Worm (Caenorhabditis elegans) whole organism, L1 larva: ENCODE data around the gene phdh-1.

ENCODE experiments used
- C16A3.4 ChIP-seq: fragments of 150-350 bp; optimal IDR thresholded peaks from 2 replicates; lab custom pipeline; 2014; ENCODE audit warnings: missing biosample characterization, missing genetic modification characterization
- alr-1 ChIP-seq: fragments of 200-800 bp; sonication (Bioruptor generic); optimal IDR thresholded peaks from 2 replicates; lab custom pipeline; 2018; ENCODE audit warnings: borderline replicate concordance, mild to moderate bottlenecking, missing genetic modification characterization, missing compliant biosample characterization
- ama-1 ChIP-seq: fragments of 150-350 bp; optimal IDR thresholded peaks from 2 replicates; lab custom pipeline; 2014
- ceh-82 ChIP-seq, 3 experiments: fragments of 150-350 bp in 1 of 3; sonication (generic microtip) in 2 of 3; optimal IDR thresholded peaks; 2 replicates each; lab custom pipeline; 2014 to 2017; ENCODE audit warnings: missing biosample characterization in 3 of 3, missing genetic modification characterization in 3 of 3
- ceh-88 ChIP-seq: fragments of 200-800 bp; sonication (Bioruptor generic); IDR thresholded peaks from 2 replicates; pipeline ENCODE4 v1.3.6; 2022; ENCODE audit warnings: missing genetic modification characterization, missing compliant biosample characterization
- egl-27 ChIP-seq, 2 experiments: fragments of 150-350 bp in 1 of 2; sonication (generic microtip); optimal IDR thresholded peaks; 3 replicates each; lab custom pipeline; 2017 to 2018; ENCODE audit warnings: missing biosample characterization in 2 of 2, missing genetic modification characterization in 2 of 2, missing genetic modification reagents in 2 of 2
- hlh-17 ChIP-seq: fragments of 200-800 bp; sonication (Bioruptor generic); optimal IDR thresholded peaks from 2 replicates; lab custom pipeline; 2018; ENCODE audit warnings: missing genetic modification characterization, mild to moderate bottlenecking, missing compliant biosample characterization, moderate library complexity, borderline replicate concordance
- lin-13 ChIP-seq: fragments of 150-350 bp; optimal IDR thresholded peaks from 2 replicates; lab custom pipeline; 2014; ENCODE audit warnings: missing biosample characterization, missing genetic modification reagents, missing genetic modification characterization
- mep-1 ChIP-seq: fragments of 150-350 bp; optimal IDR thresholded peaks from 2 replicates; lab custom pipeline; 2014; ENCODE audit warnings: missing biosample characterization, missing genetic modification characterization
- nhr-237 ChIP-seq: fragments of 150-350 bp; optimal IDR thresholded peaks from 2 replicates; lab custom pipeline; 2014; ENCODE audit warnings: missing biosample characterization, missing genetic modification characterization
- nhr-77 ChIP-seq: fragments of 150-350 bp; optimal IDR thresholded peaks from 2 replicates; lab custom pipeline; 2014; ENCODE audit warnings: missing biosample characterization, missing genetic modification characterization
- pqm-1 ChIP-seq: sonication (generic microtip); optimal IDR thresholded peaks from 3 replicates; lab custom pipeline; 2017; ENCODE audit warnings: missing biosample characterization, missing genetic modification characterization
- sox-4 ChIP-seq: sonication (generic microtip); optimal IDR thresholded peaks from 2 replicates; lab custom pipeline; 2016; ENCODE audit warnings: missing genetic modification characterization, missing compliant biosample characterization
- unc-86 ChIP-seq: sonication (generic microtip); optimal IDR thresholded peaks from 2 replicates; lab custom pipeline; 2016; ENCODE audit warnings: missing genetic modification characterization, missing compliant biosample characterization

- TF ChIP-seq ceh-82 (tag; optimal IDR thresholded peaks at IDR 0.05; lab: Kevin White, UChicago) (no peak), pqm-1 (no peak), lin-13 (GFP tag; lab: Kevin White, UChicago) (no peak), nhr-77 (tag; lab: Kevin White, UChicago) (no peak), C16A3.4 (tag; lab: Kevin White, UChicago) (no peak), sox-4 (tag; lab: Kevin White, UChicago) (no peak), alr-1 (tag; lab: Kevin White, UChicago) (no peak), mep-1 (tag; lab: Kevin White, UChicago) (no peak), ama-1 (no peak), egl-27 (tag; optimal IDR thresholded peaks at IDR 0.05; lab: Kevin White, UChicago) (no peak), unc-86 (tag; lab: Kevin White, UChicago) (no peak), nhr-237 (tag; lab: Kevin White, UChicago) (no peak), hlh-17 (GFP tag; lab: Kevin White, UChicago) (no peak), ceh-88 (GFP tag; lab: Robert Waterston, UW) (no peak)
Measured at ce11 chrII:13675212-13675611, 36.9 kb upstream of the phdh-1 start.
